Worm (Caenorhabditis elegans) whole organism, mixed stage, embryonic: ENCODE measurements around the gene ubh-2.

Experiments used
- elt-3 ChIP-seq: fragments of 150-350 bp; optimal IDR thresholded peaks from 2 replicates; lab custom pipeline; 2014; ENCODE audit warnings: missing biosample characterization, missing genetic modification characterization
- ham-2 ChIP-seq: fragments of 200-800 bp; sonication (Bioruptor generic); optimal IDR thresholded peaks from 2 replicates; lab custom pipeline; 2018; ENCODE audit warnings: mild to moderate bottlenecking, missing genetic modification characterization, missing compliant biosample characterization
- nhr-12 ChIP-seq: fragments of 150-350 bp; optimal IDR thresholded peaks from 2 replicates; lab custom pipeline; 2014; ENCODE audit warnings: missing biosample characterization, missing genetic modification characterization
- nhr-237 ChIP-seq: fragments of 150-350 bp; optimal IDR thresholded peaks from 2 replicates; lab custom pipeline; 2014; ENCODE audit warnings: missing biosample characterization, missing genetic modification characterization
- nhr-76 ChIP-seq: sonication (generic microtip); optimal IDR thresholded peaks from 2 replicates; lab custom pipeline; 2017; ENCODE audit warnings: missing biosample characterization, missing genetic modification characterization
- unc-120 ChIP-seq: sonication (generic microtip); optimal IDR thresholded peaks from 2 replicates; lab custom pipeline; 2017; ENCODE audit warnings: missing genetic modification characterization, missing compliant biosample characterization; ENCODE audit not compliant: poor library complexity, severe bottlenecking
- unc-39 ChIP-seq: fragments of 150-350 bp; optimal IDR thresholded peaks from 2 replicates; lab custom pipeline; 2014; ENCODE audit warnings: missing biosample characterization, missing genetic modification characterization
- unc-62 ChIP-seq: fragments of 150-350 bp; optimal IDR thresholded peaks from 2 replicates; lab custom pipeline; 2014; ENCODE audit warnings: missing biosample characterization, missing genetic modification reagents, missing genetic modification characterization
- zip-8 ChIP-seq: fragments of 150-350 bp; optimal IDR thresholded peaks from 2 replicates; lab custom pipeline; 2014; ENCODE audit warnings: missing biosample characterization, missing genetic modification characterization

DNA sequence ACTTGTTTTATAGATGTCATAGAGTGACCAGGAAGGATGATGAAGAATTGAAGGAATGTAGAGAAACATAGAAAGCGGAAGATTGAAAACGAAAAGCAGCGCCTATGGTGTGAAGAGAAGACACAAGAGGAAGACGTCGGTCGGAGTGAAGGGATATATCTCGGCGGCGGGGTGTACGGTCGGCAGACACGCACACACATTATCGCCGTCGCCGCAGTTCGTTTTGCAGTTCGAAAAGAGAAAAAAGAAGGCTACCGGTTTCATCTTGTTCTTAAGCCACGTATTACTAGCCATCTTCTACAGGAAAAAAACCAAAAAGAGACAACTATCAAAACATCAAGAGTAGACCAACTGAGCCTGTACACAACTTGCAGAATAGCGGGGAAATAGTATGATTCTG, 3.7 kb upstream of the ubh-2 start:
- TF ChIP-seq ham-2 (GFP tag; lab: Kevin White, UChicago) (peak; percentile 29), elt-3 (tag; lab: Kevin White, UChicago) (no peak), nhr-12 (no peak), nhr-76 (tag; lab: Kevin White, UChicago) (no peak), unc-39 (tag; lab: Kevin White, UChicago) (no peak), zip-8 (tag; lab: Kevin White, UChicago) (no peak), unc-62 (GFP tag; lab: Kevin White, UChicago) (no peak), unc-120 (no peak), nhr-237 (no peak)
